Worm (Caenorhabditis elegans) whole organism, late embryonic: ENCODE data around the gene H35N09.2.

Experiments
- C08G9.2 ChIP-seq: sonication (generic microtip); optimal IDR thresholded peaks from 2 replicates; lab custom pipeline; 2016; ENCODE audit warnings: mild to moderate bottlenecking, missing genetic modification characterization, moderate library complexity, missing compliant biosample characterization
- C38D4.7 ChIP-seq: fragments of 200-800 bp; sonication (Bioruptor generic); optimal IDR thresholded peaks from 2 replicates; lab custom pipeline; 2018; ENCODE audit warnings: mild to moderate bottlenecking, missing genetic modification characterization, moderate library complexity, missing compliant biosample characterization
- F13H6.1 ChIP-seq: sonication (generic microtip); optimal IDR thresholded peaks from 2 replicates; lab custom pipeline; 2016; ENCODE audit warnings: missing genetic modification characterization, missing compliant biosample characterization
- K09A11.1 ChIP-seq: sonication (generic microtip); optimal IDR thresholded peaks from 2 replicates; lab custom pipeline; 2017; ENCODE audit warnings: antibody characterized with exemption, mild to moderate bottlenecking, missing genetic modification characterization, missing compliant biosample characterization; ENCODE audit not compliant: insufficient read depth
- ceh-18 ChIP-seq: sonication (generic microtip); optimal IDR thresholded peaks from 2 replicates; lab custom pipeline; 2016; ENCODE audit warnings: missing genetic modification characterization, missing compliant biosample characterization
- ceh-2 ChIP-seq: sonication (generic microtip); optimal IDR thresholded peaks from 2 replicates; lab custom pipeline; 2016; ENCODE audit warnings: missing genotype, missing genetic modification characterization, missing compliant biosample characterization
- ceh-22 ChIP-seq: sonication (generic microtip); optimal IDR thresholded peaks from 2 replicates; lab custom pipeline; 2017; ENCODE audit warnings: missing biosample characterization, missing genetic modification characterization
- ceh-24 ChIP-seq: sonication (generic microtip); optimal IDR thresholded peaks from 2 replicates; lab custom pipeline; 2016; ENCODE audit warnings: mild to moderate bottlenecking, missing genetic modification characterization, missing compliant biosample characterization
- ceh-30 ChIP-seq: fragments of 150-350 bp; optimal IDR thresholded peaks from 2 replicates; lab custom pipeline; 2014; ENCODE audit warnings: missing biosample characterization, missing genetic modification characterization
- ceh-31 ChIP-seq: sonication (generic microtip); optimal IDR thresholded peaks from 2 replicates; lab custom pipeline; 2016; ENCODE audit warnings: missing genetic modification characterization, missing compliant biosample characterization
- ceh-45 ChIP-seq: fragments of 200-800 bp; sonication (Bioruptor generic); IDR thresholded peaks from 2 replicates; pipeline ENCODE4 v1.3.6; 2022; ENCODE audit warnings: missing genetic modification reagents, missing genetic modification characterization, missing compliant biosample characterization
- ceh-6 ChIP-seq: fragments of 200-800 bp; sonication (Bioruptor generic); optimal IDR thresholded peaks from 2 replicates; lab custom pipeline; 2018; ENCODE audit warnings: mild to moderate bottlenecking, missing genetic modification characterization, missing compliant biosample characterization
- ceh-9 ChIP-seq: sonication (generic microtip); optimal IDR thresholded peaks from 2 replicates; lab custom pipeline; 2016; ENCODE audit warnings: mild to moderate bottlenecking, missing genetic modification characterization, inconsistent platforms, missing compliant biosample characterization
- che-1 ChIP-seq: sonication (generic microtip); optimal IDR thresholded peaks from 2 replicates; lab custom pipeline; 2016; ENCODE audit warnings: mild to moderate bottlenecking, missing genetic modification characterization, missing compliant biosample characterization
- elt-2 ChIP-seq: sonication (generic microtip); optimal IDR thresholded peaks from 2 replicates; lab custom pipeline; 2016; ENCODE audit warnings: missing genetic modification reagents, missing genetic modification characterization, missing compliant biosample characterization
- elt-4 ChIP-seq: sonication (generic microtip); optimal IDR thresholded peaks from 2 replicates; lab custom pipeline; 2016; ENCODE audit warnings: missing genetic modification characterization, missing compliant biosample characterization
- ets-4 ChIP-seq: sonication (generic microtip); optimal IDR thresholded peaks from 2 replicates; lab custom pipeline; 2016; ENCODE audit warnings: missing genetic modification characterization, missing compliant biosample characterization
- eyg-1 ChIP-seq: sonication (generic microtip); optimal IDR thresholded peaks from 2 replicates; lab custom pipeline; 2016; ENCODE audit warnings: missing genotype, missing genetic modification characterization, missing compliant biosample characterization
- fkh-6 ChIP-seq: sonication (generic microtip); optimal IDR thresholded peaks from 2 replicates; lab custom pipeline; 2016; ENCODE audit warnings: missing genetic modification characterization, missing compliant biosample characterization
- hlh-13 ChIP-seq: fragments of 200-800 bp; sonication (Bioruptor generic); optimal IDR thresholded peaks from 2 replicates; lab custom pipeline; 2018; ENCODE audit warnings: mild to moderate bottlenecking, missing genetic modification characterization, missing compliant biosample characterization
- hlh-30 ChIP-seq: sonication (generic microtip); optimal IDR thresholded peaks from 2 replicates; lab custom pipeline; 2017; ENCODE audit warnings: antibody characterized with exemption, missing genetic modification characterization, missing compliant biosample characterization; ENCODE audit not compliant: insufficient read depth
- hlh-8 ChIP-seq: sonication (generic microtip); optimal IDR thresholded peaks from 2 replicates; lab custom pipeline; 2016; ENCODE audit warnings: missing genotype, missing genetic modification characterization, missing compliant biosample characterization
- lin-11 ChIP-seq: fragments of 200-800 bp; sonication (Bioruptor generic); optimal IDR thresholded peaks from 2 replicates; lab custom pipeline; 2018; ENCODE audit warnings: mild to moderate bottlenecking, missing genetic modification characterization, missing compliant biosample characterization
- madf-2 ChIP-seq: sonication (generic microtip); optimal IDR thresholded peaks from 2 replicates; lab custom pipeline; 2017; ENCODE audit warnings: missing genetic modification characterization, missing compliant biosample characterization
- nhr-232 ChIP-seq: sonication (generic microtip); optimal IDR thresholded peaks from 2 replicates; lab custom pipeline; 2016; ENCODE audit warnings: missing genetic modification characterization, missing compliant biosample characterization
- pag-3 ChIP-seq: sonication (generic microtip); optimal IDR thresholded peaks from 2 replicates; lab custom pipeline; 2016; ENCODE audit warnings: missing compliant biosample characterization, missing genetic modification characterization, borderline replicate concordance
- pat-9 ChIP-seq: fragments of 200-800 bp; sonication (Bioruptor generic); optimal IDR thresholded peaks from 2 replicates; lab custom pipeline; 2018; ENCODE audit warnings: mild to moderate bottlenecking, missing genetic modification characterization, moderate library complexity, missing compliant biosample characterization
- pha-4 ChIP-seq: fragments of 150-350 bp; optimal IDR thresholded peaks from 2 replicates; lab custom pipeline; 2018; ENCODE audit warnings: missing biosample characterization, missing genetic modification reagents, missing genetic modification characterization
- pros-1 ChIP-seq: fragments of 150-350 bp; optimal IDR thresholded peaks from 2 replicates; lab custom pipeline; 2014; ENCODE audit warnings: missing biosample characterization, missing genetic modification reagents, missing genetic modification characterization
- ref-2 ChIP-seq: sonication (generic microtip); optimal IDR thresholded peaks from 2 replicates; lab custom pipeline; 2016; ENCODE audit warnings: missing genetic modification characterization, missing compliant biosample characterization
- rnt-1 ChIP-seq: sonication (generic microtip); optimal IDR thresholded peaks from 2 replicates; lab custom pipeline; 2016; ENCODE audit warnings: missing genetic modification characterization, missing compliant biosample characterization
- sdc-2 ChIP-seq: sonication (generic microtip); optimal IDR thresholded peaks from 2 replicates; lab custom pipeline; 2016; ENCODE audit warnings: missing genotype, missing genetic modification characterization, missing compliant biosample characterization
- sox-2 ChIP-seq: fragments of 200-800 bp; sonication (Bioruptor generic); IDR thresholded peaks from 2 replicates; pipeline ENCODE4 v1.3.6; 2022; ENCODE audit warnings: missing genetic modification reagents, missing genetic modification characterization, missing compliant biosample characterization
- sox-4 ChIP-seq: sonication (generic microtip); optimal IDR thresholded peaks from 2 replicates; lab custom pipeline; 2017; ENCODE audit warnings: mild to moderate bottlenecking, missing genetic modification characterization, inconsistent platforms, missing compliant biosample characterization
- syd-9 ChIP-seq: sonication (generic microtip); optimal IDR thresholded peaks from 2 replicates; lab custom pipeline; 2016; ENCODE audit warnings: mild to moderate bottlenecking, missing genetic modification characterization, moderate library complexity, missing compliant biosample characterization
- tbx-2 ChIP-seq: sonication (generic microtip); optimal IDR thresholded peaks from 2 replicates; lab custom pipeline; 2016; ENCODE audit warnings: missing genetic modification characterization, missing compliant biosample characterization
- ttx-3 ChIP-seq: sonication (generic microtip); optimal IDR thresholded peaks from 2 replicates; lab custom pipeline; 2016; ENCODE audit warnings: missing genetic modification reagents, missing genetic modification characterization, missing compliant biosample characterization
- unc-3 ChIP-seq, 2 experiments: fragments of 200-800 bp in 1 of 2; sonication (Bioruptor generic) in 1 of 2; sonication (generic microtip) in 1 of 2; conservative IDR thresholded peaks in 1 of 2; optimal IDR thresholded peaks in 1 of 2; 2 replicates each; pipeline versions ENCODE4 v1.3.6 to Lab custom; 2016 to 2022; ENCODE audit warnings: missing compliant biosample characterization in 2 of 2, missing genetic modification characterization in 2 of 2, missing genetic modification reagents in 1 of 2
- unc-42 ChIP-seq: sonication (generic microtip); optimal IDR thresholded peaks from 2 replicates; lab custom pipeline; 2016; ENCODE audit warnings: missing genotype, missing genetic modification characterization, missing compliant biosample characterization
- zip-5 ChIP-seq: sonication (generic microtip); optimal IDR thresholded peaks from 2 replicates; lab custom pipeline; 2016; ENCODE audit warnings: missing genetic modification characterization, missing compliant biosample characterization
- ztf-16 ChIP-seq: sonication (generic microtip); optimal IDR thresholded peaks from 2 replicates; lab custom pipeline; 2017; ENCODE audit warnings: missing genetic modification characterization, missing compliant biosample characterization

H35N09.2 gene

DNA sequence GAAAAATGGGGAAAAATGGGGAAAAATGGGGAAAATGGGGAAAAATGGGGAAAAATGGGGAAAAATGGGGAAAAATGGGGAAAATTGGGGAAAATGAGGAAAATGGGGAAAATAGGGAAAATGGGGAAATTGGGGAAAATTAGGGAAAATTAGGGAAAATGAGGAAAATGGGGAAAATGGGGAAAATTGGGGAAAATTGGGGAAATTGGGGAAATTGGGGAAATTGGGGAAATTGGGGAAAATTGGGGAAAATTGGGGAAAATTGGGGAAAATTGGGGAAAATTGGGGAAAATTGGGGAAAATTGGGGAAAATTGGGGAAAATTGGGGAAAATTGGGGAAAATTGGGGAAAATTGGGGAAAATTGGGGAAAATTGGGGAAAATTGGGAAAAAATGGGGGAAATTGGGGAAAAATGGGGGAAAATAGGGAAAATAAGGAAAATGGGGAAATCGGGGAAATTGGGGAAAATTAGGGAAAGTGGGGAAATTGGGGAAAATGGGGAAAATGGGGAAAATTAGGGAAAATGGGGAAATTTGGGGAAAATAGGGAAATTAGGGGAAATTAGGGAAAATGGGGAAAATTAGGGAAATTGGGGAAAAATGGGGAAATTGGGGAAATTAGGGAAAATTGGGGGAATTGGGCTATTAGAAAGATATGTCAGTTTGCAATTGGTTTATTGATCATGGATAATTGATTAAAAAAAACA, 2.0 kb downstream of the H35N09.2 start (continued):
- TF ChIP-seq unc-42 (no peak), lin-11 (tag; lab: Kevin White, UChicago) (peak; percentile 65), elt-2 (tag; lab: Kevin White, UChicago) (no peak), sox-4 (tag; lab: Kevin White, UChicago) (peak; percentile 18)

- TF ChIP-seq ztf-16: no peak
- no peak for TF ChIP-seq eyg-1 (tag; lab: Kevin White, UChicago)
- no peak for TF ChIP-seq ceh-30
- no peak for TF ChIP-seq ceh-18 (tag; lab: Kevin White, UChicago)
- TF ChIP-seq ets-4 (tag; lab: Kevin White, UChicago): no peak
- TF ChIP-seq ceh-9 (tag; lab: Kevin White, UChicago): no peak
- no peak for TF ChIP-seq hlh-13
- TF ChIP-seq ceh-45 (GFP tag; lab: Robert Waterston, UW): no peak
- no peak for TF ChIP-seq C08G9.2
Observed at ce11 chrX:8601235-8601634, 3.6 kb downstream of the H35N09.2 start, which contains the start of gene F18E9.1. F18E9.1 (plus strand) TSS chrX:8601535.

DNA sequence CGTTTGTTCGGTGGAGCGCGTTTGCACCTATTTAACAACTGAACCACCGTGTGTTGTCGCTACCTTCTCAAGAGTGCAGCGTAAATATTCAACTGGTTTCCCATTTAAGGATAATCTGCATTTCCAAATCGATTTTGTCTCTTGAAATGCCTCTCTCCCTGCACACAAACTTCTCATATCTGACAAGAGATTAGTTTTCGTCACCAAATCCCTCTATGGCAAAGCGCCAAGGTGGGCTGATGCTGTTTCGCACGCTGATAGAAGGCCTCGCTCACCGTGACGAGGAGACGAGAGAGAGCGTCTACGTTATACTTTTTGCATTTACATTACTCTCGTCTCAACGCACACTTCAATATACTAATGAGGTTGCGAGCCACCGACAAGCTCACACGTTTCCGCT, 5.1 kb downstream of the H35N09.2 start:
- TF ChIP-seq ceh-31 (no peak), pha-4 (tag; lab: Kevin White, UChicago) (no peak), rnt-1 (tag; lab: Kevin White, UChicago) (no peak), nhr-232 (tag; lab: Kevin White, UChicago) (no peak), syd-9 (tag; lab: Kevin White, UChicago) (no peak), unc-3 (GFP tag; conservative IDR thresholded peaks at IDR 0.05; lab: Robert Waterston, UW) (no peak), unc-3 (tag; optimal IDR thresholded peaks at IDR 0.05; lab: Kevin White, UChicago) (no peak), ceh-18 (tag; lab: Kevin White, UChicago) (no peak), pat-9 (tag; lab: Kevin White, UChicago) (no peak), sdc-2 (no peak), ets-4 (tag; lab: Kevin White, UChicago) (no peak), madf-2 (no peak), elt-4 (tag; lab: Kevin White, UChicago) (no peak), ceh-45 (GFP tag; lab: Robert Waterston, UW) (no peak), ref-2 (tag; lab: Kevin White, UChicago) (no peak), lin-11 (tag; lab: Kevin White, UChicago) (no peak), hlh-8 (tag; lab: Kevin White, UChicago) (no peak), hlh-30 (tag; lab: Kevin White, UChicago) (no peak)

DNA sequence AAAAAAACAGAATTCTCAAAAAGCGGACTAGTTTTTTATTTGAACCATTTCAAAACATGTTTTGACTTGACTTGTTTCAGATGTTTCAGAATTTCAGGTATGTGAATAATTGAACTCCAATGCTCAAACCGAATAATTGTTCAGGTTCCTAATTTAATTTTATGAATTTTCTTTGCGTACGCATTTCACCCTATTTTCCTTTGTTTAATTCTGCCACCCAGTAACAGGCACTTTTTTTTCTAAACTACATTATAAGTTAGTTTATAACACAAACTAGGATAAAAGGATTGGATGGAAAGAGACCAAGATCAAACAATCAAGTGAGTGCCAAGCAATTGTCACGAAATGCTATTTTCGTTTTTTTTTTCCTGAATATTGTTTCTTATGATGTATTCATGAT, 6.4 kb downstream of the H35N09.2 start:
- TF ChIP-seq unc-3 (GFP tag; conservative IDR thresholded peaks at IDR 0.05; lab: Robert Waterston, UW): no peak
- TF ChIP-seq unc-3 (tag; optimal IDR thresholded peaks at IDR 0.05; lab: Kevin White, UChicago): no peak
- TF ChIP-seq pag-3 (tag; lab: Kevin White, UChicago): no peak
- no peak for TF ChIP-seq zip-5 (tag; lab: Kevin White, UChicago)
- no peak for TF ChIP-seq fkh-6
- TF ChIP-seq, all 69 proteins: peak for 0

DNA sequence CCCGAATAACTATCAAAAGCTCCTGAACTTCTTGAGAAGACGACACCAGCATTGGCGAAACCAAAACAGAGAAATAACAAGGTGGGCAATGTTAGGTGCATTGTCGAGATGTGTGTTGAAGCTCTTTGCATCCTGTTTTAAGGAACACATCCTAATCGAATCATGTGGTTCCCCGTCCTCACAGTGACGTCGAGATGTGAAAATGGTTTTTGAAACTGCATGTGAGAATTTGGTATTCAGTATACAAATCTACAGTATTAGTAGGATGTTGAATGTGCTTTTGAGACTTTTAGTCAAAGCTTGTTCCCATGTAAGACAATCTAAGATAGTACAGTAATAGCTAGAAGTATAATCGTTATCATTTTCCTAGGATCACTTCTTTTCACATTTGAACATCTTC, 7.2 kb downstream of the H35N09.2 start, which contains the start of gene F18E9.7:
F18E9.7 (minus strand) TSS at position 101 of the 400 bp plus-strand sequence.
- TF ChIP-seq F13H6.1 (no peak), K09A11.1 (no peak), ceh-24 (tag; lab: Kevin White, UChicago) (no peak), C38D4.7 (GFP tag; lab: Kevin White, UChicago) (no peak), ceh-22 (no peak), tbx-2 (tag; lab: Kevin White, UChicago) (no peak), ttx-3 (tag; lab: Kevin White, UChicago) (no peak), che-1 (tag; lab: Kevin White, UChicago) (no peak), ceh-2 (no peak), unc-3 (GFP tag; conservative IDR thresholded peaks at IDR 0.05; lab: Robert Waterston, UW) (no peak), unc-3 (tag; optimal IDR thresholded peaks at IDR 0.05; lab: Kevin White, UChicago) (no peak), pros-1 (no peak), ceh-6 (GFP tag; lab: Kevin White, UChicago) (no peak), sox-2 (GFP tag; lab: Robert Waterston, UW) (no peak), madf-2 (no peak), syd-9 (tag; lab: Kevin White, UChicago) (no peak)
